Worm (Caenorhabditis elegans): ENCODE results near the gene ZK945.6.

ce11 chrII:10147502-10147901 lies 40.7 kb upstream of the ZK945.6 start:
- no peak for TF ChIP-seq ztf-23 (GFP tag; IDR thresholded peaks at IDR 0.05)
- TF ChIP-seq T22C8.4 (GFP tag; IDR thresholded peaks at IDR 0.05): no peak
- TF ChIP-seq ref-1 (GFP tag; conservative IDR thresholded peaks at IDR 0.05): no peak
- no peak for TF ChIP-seq flt-1 (GFP tag; IDR thresholded peaks at IDR 0.05)
- no peak for TF ChIP-seq cog-1 (tag; optimal IDR thresholded peaks at IDR 0.05)
- no peak for TF ChIP-seq tab-1 (GFP tag; IDR thresholded peaks at IDR 0.05)

Measured in whole organism, midembryonic.